Worm (Caenorhabditis elegans) whole organism, young adult: ENCODE measurements around the gene Y22D7AL.3.

Experiments used
- F52B5.7 ChIP-seq: sonication (generic microtip); optimal IDR thresholded peaks from 2 replicates; lab custom pipeline; 2016; ENCODE audit warnings: mild to moderate bottlenecking, missing genetic modification characterization, missing compliant biosample characterization
- bed-1 ChIP-seq: fragments of 200-800 bp; sonication (Bioruptor generic); IDR thresholded peaks from 2 replicates; pipeline ENCODE4 v1.3.6; 2022; ENCODE audit warnings: missing genetic modification reagents, missing genetic modification characterization, missing compliant biosample characterization
- snpc-4 ChIP-seq, 5 experiments: fragments of 150-350 bp in 1 of 5; sonication (generic microtip) in 4 of 5; optimal IDR thresholded peaks; 2 replicates each; lab custom pipeline; 2014 to 2018; ENCODE audit warnings: missing genetic modification characterization in 5 of 5, missing biosample characterization in 3 of 5, antibody characterized with exemption in 2 of 5, mild to moderate bottlenecking in 2 of 5, missing compliant biosample characterization in 2 of 5, missing genotype in 2 of 5, moderate library complexity in 2 of 5, missing genetic modification reagents in 1 of 5
- unc-62 ChIP-seq: fragments of 150-350 bp; optimal IDR thresholded peaks from 2 replicates; lab custom pipeline; 2014; ENCODE audit warnings: missing biosample characterization, missing genetic modification reagents, missing genetic modification characterization

- no peak for TF ChIP-seq snpc-4 (GFP tag; optimal IDR thresholded peaks at IDR 0.05; lab: Kevin White, UChicago)
- TF ChIP-seq snpc-4 (tag; optimal IDR thresholded peaks at IDR 0.05; lab: Kevin White, UChicago) = no peak
- no peak for TF ChIP-seq F52B5.7 (tag; lab: Kevin White, UChicago)
- no peak for TF ChIP-seq bed-1 (GFP tag; lab: Robert Waterston, UW)
- no peak for TF ChIP-seq unc-62 (GFP tag; lab: Kevin White, UChicago)
Observed at ce11 chrIII:1618312-1618711, 23.0 kb upstream of the Y22D7AL.3 start.
